Fruit fly (Drosophila melanogaster) whole organism, embryonic: ENCODE measurements around the gene CG5290.
A peak's percentile ranks its signal among the peaks of the same experiment; 100 is the strongest.

Source experiments
- Antp ChIP-seq: fragments of 200-800 bp; sonication (Bioruptor generic); optimal IDR thresholded peaks from 3 replicates; lab custom pipeline; 2016; ENCODE audit warnings: missing biosample characterization, missing genetic modification characterization
- Awh ChIP-seq: fragments of 200-800 bp; sonication (Bioruptor generic); IDR thresholded peaks from 2 replicates; pipeline ENCODE4, ENCODE4 v1.3.6; 2022; ENCODE audit warnings: missing biosample characterization, missing genetic modification characterization
- B-H2 ChIP-seq: fragments of 200-800 bp; sonication (Bioruptor generic); optimal IDR thresholded peaks from 2 replicates; lab custom pipeline; 2018; ENCODE audit warnings: missing biosample characterization, mild to moderate bottlenecking, missing genetic modification characterization
- CG10366 ChIP-seq: fragments of 200-800 bp; sonication (Bioruptor generic); IDR thresholded peaks from 2 replicates; pipeline ENCODE4 v1.3.6; 2022; ENCODE audit warnings: missing biosample characterization, missing genetic modification characterization
- CG11695 ChIP-seq: fragments of 200-800 bp; sonication (Bioruptor generic); IDR thresholded peaks from 3 replicates; pipeline ENCODE4 v1.3.6; 2022; ENCODE audit warnings: missing biosample characterization, missing genetic modification characterization
- CG12299 ChIP-seq: fragments of 200-800 bp; sonication (Bioruptor generic); optimal IDR thresholded peaks from 2 replicates; lab custom pipeline; 2018; ENCODE audit warnings: missing biosample characterization, mild to moderate bottlenecking, missing genetic modification characterization
- CG12391 ChIP-seq: fragments of 200-800 bp; sonication (Bioruptor generic); optimal IDR thresholded peaks from 3 replicates; lab custom pipeline; 2018; ENCODE audit warnings: missing biosample characterization, mild to moderate bottlenecking, missing genetic modification characterization, moderate library complexity
- CG14050 ChIP-seq: fragments of 200-800 bp; sonication (Bioruptor generic); IDR thresholded peaks from 3 replicates; pipeline ENCODE4 v1.3.6; 2022; ENCODE audit warnings: missing biosample characterization, missing genetic modification characterization
- CG1603 ChIP-seq: fragments of 200-800 bp; sonication (Bioruptor generic); optimal IDR thresholded peaks from 2 replicates; lab custom pipeline; 2019; ENCODE audit warnings: missing biosample characterization, mild to moderate bottlenecking, missing genetic modification characterization, moderate library complexity
- CG16863 ChIP-seq: fragments of 200-800 bp; sonication (Bioruptor generic); optimal IDR thresholded peaks from 3 replicates; lab custom pipeline; 2016; ENCODE audit warnings: missing biosample characterization, missing genetic modification characterization
- CG17568 ChIP-seq: fragments of 200-800 bp; sonication (Bioruptor generic); optimal IDR thresholded peaks from 2 replicates; lab custom pipeline; 2018; ENCODE audit warnings: missing biosample characterization, mild to moderate bottlenecking, missing genetic modification characterization, moderate library complexity
- CG18011 ChIP-seq: fragments of 200-800 bp; sonication (Bioruptor generic); optimal IDR thresholded peaks from 2 replicates; lab custom pipeline; 2017; ENCODE audit warnings: missing biosample characterization, missing genetic modification characterization, mild to moderate bottlenecking, moderate library complexity, missing genotype
- CG18262 ChIP-seq: fragments of 200-800 bp; optimal IDR thresholded peaks from 3 replicates; lab custom pipeline; 2019; ENCODE audit warnings: missing biosample characterization, mild to moderate bottlenecking, missing genetic modification characterization, moderate library complexity
- CG32767 ChIP-seq: fragments of 200-800 bp; sonication (Bioruptor generic); IDR thresholded peaks from 2 replicates; pipeline ENCODE4 v1.3.6; 2022; ENCODE audit warnings: missing biosample characterization, missing genetic modification characterization
- CG32772 ChIP-seq: fragments of 200-800 bp; sonication (Bioruptor generic); IDR thresholded peaks from 2 replicates; pipeline ENCODE4 v1.3.6; 2022; ENCODE audit warnings: missing biosample characterization, missing genetic modification characterization
- CG33213 ChIP-seq: fragments of 200-800 bp; sonication (Bioruptor generic); optimal IDR thresholded peaks from 3 replicates; lab custom pipeline; 2016; ENCODE audit warnings: missing biosample characterization, missing genetic modification characterization
- CG3838 ChIP-seq: fragments of 200-800 bp; sonication (Bioruptor generic); optimal IDR thresholded peaks from 3 replicates; lab custom pipeline; 2016; ENCODE audit warnings: missing biosample characterization, missing genetic modification characterization
- CG4282 ChIP-seq: fragments of 200-800 bp; sonication (Bioruptor generic); optimal IDR thresholded peaks from 2 replicates; lab custom pipeline; 2016; ENCODE audit warnings: missing biosample characterization, missing genetic modification characterization
- CG4328 ChIP-seq: fragments of 200-800 bp; sonication (Bioruptor generic); optimal IDR thresholded peaks from 3 replicates; lab custom pipeline; 2017; ENCODE audit warnings: missing biosample characterization, missing genetic modification reagents, missing genetic modification characterization
- CG4360 ChIP-seq: fragments of 200-800 bp; sonication (Bioruptor generic); IDR thresholded peaks from 2 replicates; pipeline ENCODE4 v1.3.6; 2022; ENCODE audit warnings: missing biosample characterization, missing genetic modification characterization
- CG4404 ChIP-seq: fragments of 200-800 bp; sonication (Bioruptor generic); IDR thresholded peaks from 2 replicates; pipeline ENCODE4 v1.3.6; 2022; ENCODE audit warnings: missing biosample characterization, missing genetic modification characterization
- CG4820 ChIP-seq: fragments of 200-800 bp; sonication (Bioruptor generic); optimal IDR thresholded peaks from 3 replicates; lab custom pipeline; 2016; ENCODE audit warnings: missing biosample characterization, missing genetic modification characterization
- CG6689 ChIP-seq: fragments of 200-800 bp; sonication (Bioruptor generic); IDR thresholded peaks from 2 replicates; pipeline ENCODE4 v1.3.6; 2022; ENCODE audit warnings: missing biosample characterization, missing genetic modification characterization
- CG7271 ChIP-seq: fragments of 200-800 bp; sonication (Bioruptor generic); optimal IDR thresholded peaks from 2 replicates; lab custom pipeline; 2018; ENCODE audit warnings: missing biosample characterization, mild to moderate bottlenecking, missing genetic modification characterization, moderate library complexity
- CG7928 ChIP-seq: fragments of 200-800 bp; sonication (Bioruptor generic); optimal IDR thresholded peaks from 2 replicates; lab custom pipeline; 2017; ENCODE audit warnings: missing biosample characterization, mild to moderate bottlenecking, missing genetic modification characterization
- CG8388 ChIP-seq: fragments of 200-800 bp; sonication (Bioruptor generic); optimal IDR thresholded peaks from 2 replicates; lab custom pipeline; 2019; ENCODE audit warnings: missing biosample characterization, mild to moderate bottlenecking, missing genetic modification characterization, moderate library complexity
- CG9215 ChIP-seq: fragments of 200-800 bp; sonication (Bioruptor generic); IDR thresholded peaks from 2 replicates; pipeline ENCODE4 v1.3.6; 2022; ENCODE audit warnings: missing biosample characterization, missing genetic modification characterization
- Doc2 ChIP-seq: fragments of 200-800 bp; sonication (Bioruptor generic); IDR thresholded peaks from 2 replicates; pipeline ENCODE4 v1.3.6; 2022; ENCODE audit warnings: missing biosample characterization, missing genetic modification characterization
- Elba2 ChIP-seq: fragments of 200-800 bp; sonication (Bioruptor generic); optimal IDR thresholded peaks from 3 replicates; lab custom pipeline; 2016; ENCODE audit warnings: missing biosample characterization, missing genetic modification characterization
- Hmr ChIP-seq: fragments of 200-800 bp; sonication (Bioruptor generic); optimal IDR thresholded peaks from 3 replicates; lab custom pipeline; 2017; ENCODE audit warnings: mild to moderate bottlenecking, missing biosample characterization, missing genetic modification reagents, missing genetic modification characterization
- Hr3 ChIP-seq: fragments of 200-800 bp; sonication (Bioruptor generic); optimal IDR thresholded peaks from 3 replicates; lab custom pipeline; 2016; ENCODE audit warnings: missing biosample characterization, missing genetic modification characterization
- MBD-R2 ChIP-seq: fragments of 200-800 bp; sonication (Bioruptor generic); IDR thresholded peaks from 2 replicates; pipeline ENCODE4 v1.3.6; 2022; ENCODE audit warnings: missing biosample characterization, missing genetic modification characterization
- Max ChIP-seq: fragments of 200-800 bp; sonication (Bioruptor generic); optimal IDR thresholded peaks from 2 replicates; lab custom pipeline; 2016; ENCODE audit warnings: missing biosample characterization, mild to moderate bottlenecking, missing genetic modification characterization
- NK7.1 ChIP-seq: fragments of 200-800 bp; sonication (Bioruptor generic); optimal IDR thresholded peaks from 3 replicates; lab custom pipeline; 2016; ENCODE audit warnings: missing biosample characterization, missing genetic modification characterization
- Neu2 ChIP-seq: fragments of 200-800 bp; sonication (Bioruptor generic); optimal IDR thresholded peaks from 3 replicates; lab custom pipeline; 2016; ENCODE audit warnings: missing biosample characterization, missing genetic modification characterization, borderline replicate concordance
- Six4 ChIP-seq: fragments of 200-800 bp; sonication (Bioruptor generic); optimal IDR thresholded peaks from 2 replicates; lab custom pipeline; 2016; ENCODE audit warnings: missing biosample characterization, missing genetic modification characterization
- Stat92E ChIP-seq, 3 experiments: fragments of >200 bp in 2 of 3; fragments of 200-800 bp in 1 of 3; sonication (Bioruptor generic) in 1 of 3; optimal IDR thresholded peaks; 2 replicates each; lab custom pipeline; 2017 to 2019; ENCODE audit warnings: missing biosample characterization in 3 of 3, missing genetic modification characterization in 3 of 3, mild to moderate bottlenecking in 1 of 3, moderate library complexity in 1 of 3
- al ChIP-seq: fragments of 200-800 bp; sonication (Bioruptor generic); IDR thresholded peaks from 2 replicates; pipeline ENCODE4 v1.3.6; 2022; ENCODE audit warnings: missing biosample characterization, missing genetic modification characterization
- bsh ChIP-seq, 2 experiments: fragments of 200-800 bp; sonication (Bioruptor generic); optimal IDR thresholded peaks; 2 replicates each; lab custom pipeline; 2017 to 2018; ENCODE audit warnings: mild to moderate bottlenecking in 2 of 2, missing biosample characterization in 2 of 2, missing genetic modification characterization in 2 of 2, moderate library complexity in 1 of 2
- dpn ChIP-seq, 2 experiments: fragments of 200-800 bp; sonication (Bioruptor generic); optimal IDR thresholded peaks; 3 replicates each; lab custom pipeline; 2016; ENCODE audit warnings: missing biosample characterization in 2 of 2, missing genetic modification characterization in 2 of 2
- esg ChIP-seq: fragments of 200-800 bp; sonication (Bioruptor generic); conservative IDR thresholded peaks from 2 replicates; pipeline ENCODE4 v1.3.6; 2022; ENCODE audit warnings: missing biosample characterization, missing genetic modification characterization
- eyg ChIP-seq: fragments of 200-800 bp; sonication (Bioruptor generic); optimal IDR thresholded peaks from 3 replicates; lab custom pipeline; 2016; ENCODE audit warnings: missing biosample characterization, missing genetic modification characterization
- gro ChIP-seq: fragments of 200-800 bp; sonication (Bioruptor generic); optimal IDR thresholded peaks from 2 replicates; lab custom pipeline; 2016; ENCODE audit warnings: missing biosample characterization, missing genetic modification characterization
- hbn ChIP-seq: fragments of 200-800 bp; sonication (Bioruptor generic); IDR thresholded peaks from 2 replicates; pipeline ENCODE4 v1.3.6; 2022; ENCODE audit warnings: missing biosample characterization, missing genetic modification characterization; ENCODE audit not compliant: partially characterized antibody
- knrl ChIP-seq: fragments of 200-800 bp; sonication (Bioruptor generic); IDR thresholded peaks from 3 replicates; pipeline ENCODE4 v1.3.6; 2022; ENCODE audit warnings: missing biosample characterization, missing genetic modification characterization; ENCODE audit not compliant: partially characterized antibody
- lab ChIP-seq: fragments of 200-800 bp; sonication (Bioruptor generic); optimal IDR thresholded peaks from 3 replicates; lab custom pipeline; 2017; ENCODE audit warnings: missing biosample characterization, missing genetic modification characterization, mild to moderate bottlenecking, moderate library complexity, missing genetic modification reagents
- lbe ChIP-seq: fragments of 200-800 bp; sonication (Bioruptor generic); optimal IDR thresholded peaks from 2 replicates; lab custom pipeline; 2016; ENCODE audit warnings: missing biosample characterization, mild to moderate bottlenecking, missing genetic modification characterization
- org-1 ChIP-seq: fragments of 200-800 bp; sonication (Bioruptor generic); optimal IDR thresholded peaks from 2 replicates; lab custom pipeline; 2017; ENCODE audit warnings: missing biosample characterization, missing genetic modification characterization
- pb ChIP-seq: fragments of 200-800 bp; sonication (Bioruptor generic); optimal IDR thresholded peaks from 3 replicates; lab custom pipeline; 2016; ENCODE audit warnings: missing biosample characterization, missing genetic modification characterization
- sob ChIP-seq: fragments of 200-800 bp; sonication (Bioruptor generic); IDR thresholded peaks from 2 replicates; pipeline ENCODE4 v1.3.6; 2022; ENCODE audit warnings: missing biosample characterization, missing genetic modification characterization
- tgo ChIP-seq: fragments of 200-800 bp; sonication (Bioruptor generic); IDR thresholded peaks from 3 replicates; pipeline ENCODE4 v1.3.6; 2022; ENCODE audit warnings: missing biosample characterization, missing genetic modification characterization
- unpg ChIP-seq: fragments of 200-800 bp; sonication (Bioruptor generic); optimal IDR thresholded peaks from 3 replicates; lab custom pipeline; 2018; ENCODE audit warnings: missing biosample characterization, mild to moderate bottlenecking, missing genetic modification characterization, moderate library complexity

CG5290 gene

dm6 chr3L:17941575-17941974 lies 29.2 kb upstream of the CG5290 start (continued):
- TF ChIP-seq CG7271, result no peak
- no peak; the same call in 2 of the 3 replicates for TF ChIP-seq tgo (GFP tag; lab: Robert Waterston, UW)
- no peak for TF ChIP-seq CG4360 (GFP tag; lab: Robert Waterston, UW)
- no peak for TF ChIP-seq al (GFP tag; lab: Robert Waterston, UW)
- no peak for TF ChIP-seq CG10366 (GFP tag; lab: Robert Waterston, UW)
- no peak for TF ChIP-seq CG1603 (tag; lab: Kevin White, UChicago)
- no peak for TF ChIP-seq lbe
- peak in 1 of 2 experiments; percentile 7 for TF ChIP-seq dpn (GFP tag; optimal IDR thresholded peaks at IDR 0.05; lab: Kevin White, UChicago)
- no peak for TF ChIP-seq CG14050 (GFP tag; lab: Robert Waterston, UW)
- TF ChIP-seq Doc2, result no peak
- TF ChIP-seq sob (GFP tag; lab: Robert Waterston, UW), result peak; percentile 24; the same call in 1 of the 2 replicates
- no peak for TF ChIP-seq CG4282
- TF ChIP-seq CG12299 (tag; lab: Kevin White, UChicago), result no peak
- no peak for TF ChIP-seq CG32772 (GFP tag; lab: Robert Waterston, UW)
- TF ChIP-seq CG3838 (GFP tag; lab: Kevin White, UChicago), result no peak
- TF ChIP-seq lab (GFP tag; lab: Kevin White, UChicago), result peak; percentile 66
- no peak for TF ChIP-seq CG16863
- no peak for TF ChIP-seq hbn (GFP tag; lab: Robert Waterston, UW)
- no peak for TF ChIP-seq CG7928 (GFP tag; lab: Kevin White, UChicago)
- no peak for TF ChIP-seq MBD-R2 (GFP tag; lab: Robert Waterston, UW)
- no peak for TF ChIP-seq CG33213 (GFP tag; lab: Kevin White, UChicago)
- TF ChIP-seq CG17568 (GFP tag; lab: Kevin White, UChicago), result no peak
- TF ChIP-seq Elba2 (GFP tag; lab: Kevin White, UChicago), result no peak
- TF ChIP-seq Hr3 (GFP tag; lab: Kevin White, UChicago), result peak; percentile 23
- TF ChIP-seq CG32767, result no peak
- no peak for TF ChIP-seq Six4 (GFP tag; lab: Kevin White, UChicago)
- TF ChIP-seq org-1 (GFP tag; lab: Kevin White, UChicago), result no peak
- TF ChIP-seq pb (GFP tag; lab: Kevin White, UChicago), result no peak
- TF ChIP-seq Neu2 (GFP tag; lab: Kevin White, UChicago), result no peak
- no peak for TF ChIP-seq Max (GFP tag; lab: Kevin White, UChicago)
- TF ChIP-seq CG18011, result no peak
- no peak for TF ChIP-seq CG8388 (GFP tag; lab: Kevin White, UChicago)
- TF ChIP-seq knrl (GFP tag; lab: Robert Waterston, UW), result no peak
- no peak for TF ChIP-seq NK7.1 (GFP tag; lab: Kevin White, UChicago)
- no peak for TF ChIP-seq Antp (GFP tag; lab: Kevin White, UChicago)
- TF ChIP-seq Awh (GFP tag; lab: Robert Waterston, UW), result no peak
- TF ChIP-seq CG4820 (GFP tag; lab: Kevin White, UChicago), result no peak
- peak; percentile 33 for TF ChIP-seq unpg
- peak; percentile 50 for TF ChIP-seq Hmr (GFP tag; lab: Kevin White, UChicago)
- no peak for TF ChIP-seq CG4328 (GFP tag; lab: Kevin White, UChicago)
- no peak for TF ChIP-seq B-H2 (GFP tag; lab: Kevin White, UChicago)
- TF ChIP-seq CG11695 (GFP tag; lab: Robert Waterston, UW), result no peak
- TF ChIP-seq eyg (GFP tag; lab: Kevin White, UChicago), result no peak
- peak in 1 of 2 experiments; percentile 8 for TF ChIP-seq bsh (GFP tag; optimal IDR thresholded peaks at IDR 0.05; lab: Kevin White, UChicago)
- no peak for TF ChIP-seq CG9215 (GFP tag; lab: Robert Waterston, UW)
- TF ChIP-seq esg (GFP tag; lab: Robert Waterston, UW), result no peak
- TF ChIP-seq CG12391 (tag; lab: Kevin White, UChicago), result peak; percentile 30
- no peak for TF ChIP-seq CG4404
- no peak for TF ChIP-seq CG6689
- TF ChIP-seq Stat92E (GFP tag; optimal IDR thresholded peaks at IDR 0.05; lab: Kevin White, UChicago), result no peak
- TF ChIP-seq gro (GFP tag; lab: Kevin White, UChicago), result no peak
- no peak for TF ChIP-seq CG18262
